Fruit fly (Drosophila melanogaster) whole organism, embryonic: ENCODE results near the gene parvin.

ENCODE experiments used
- Awh ChIP-seq: fragments of 200-800 bp; sonication (Bioruptor generic); IDR thresholded peaks from 2 replicates; pipeline ENCODE4, ENCODE4 v1.3.6; 2022; ENCODE audit warnings: missing biosample characterization, missing genetic modification characterization
- BtbVII ChIP-seq: fragments of 200-800 bp; sonication (Bioruptor generic); optimal IDR thresholded peaks from 3 replicates; lab custom pipeline; 2017; ENCODE audit warnings: missing biosample characterization, mild to moderate bottlenecking, missing genetic modification characterization
- CG10959 ChIP-seq: fragments of 200-800 bp; sonication (Bioruptor generic); IDR thresholded peaks from 2 replicates; pipeline ENCODE4 v1.3.6; 2022; ENCODE audit warnings: missing biosample characterization, missing genetic modification characterization
- CG11456 ChIP-seq: fragments of 200-800 bp; sonication (Bioruptor generic); IDR thresholded peaks from 3 replicates; pipeline ENCODE4 v1.3.6; 2022; ENCODE audit warnings: missing biosample characterization, missing genetic modification characterization
- CG11504 ChIP-seq: fragments of 200-800 bp; sonication (Bioruptor generic); optimal IDR thresholded peaks from 3 replicates; lab custom pipeline; 2019; ENCODE audit warnings: missing biosample characterization, mild to moderate bottlenecking, missing genetic modification characterization, moderate library complexity
- CG12236 ChIP-seq: fragments of 200-800 bp; sonication (Bioruptor generic); optimal IDR thresholded peaks from 2 replicates; lab custom pipeline; 2016; ENCODE audit warnings: missing biosample characterization, missing genetic modification characterization
- CG12659 ChIP-seq: fragments of 200-800 bp; sonication (Bioruptor generic); optimal IDR thresholded peaks from 3 replicates; lab custom pipeline; 2017; ENCODE audit warnings: mild to moderate bottlenecking, missing biosample characterization, missing genetic modification reagents, missing genetic modification characterization
- CG13624 ChIP-seq: fragments of 200-800 bp; sonication (Bioruptor generic); optimal IDR thresholded peaks from 2 replicates; lab custom pipeline; 2016; ENCODE audit warnings: missing biosample characterization, missing genetic modification characterization
- CG14710 ChIP-seq: fragments of 200-800 bp; sonication (Bioruptor generic); optimal IDR thresholded peaks from 3 replicates; lab custom pipeline; 2019; ENCODE audit warnings: missing biosample characterization, mild to moderate bottlenecking, missing genetic modification characterization, moderate library complexity
- CG1529 ChIP-seq: fragments of 200-800 bp; sonication (Bioruptor generic); optimal IDR thresholded peaks from 3 replicates; lab custom pipeline; 2018; ENCODE audit warnings: missing biosample characterization, missing genetic modification characterization
- CG1603 ChIP-seq: fragments of 200-800 bp; sonication (Bioruptor generic); optimal IDR thresholded peaks from 2 replicates; lab custom pipeline; 2019; ENCODE audit warnings: missing biosample characterization, mild to moderate bottlenecking, missing genetic modification characterization, moderate library complexity
- CG16815 ChIP-seq: fragments of 200-800 bp; sonication (Bioruptor generic); optimal IDR thresholded peaks from 3 replicates; lab custom pipeline; 2017; ENCODE audit warnings: missing biosample characterization, mild to moderate bottlenecking, missing genetic modification characterization
- CG17328 ChIP-seq: fragments of 200-800 bp; sonication (Bioruptor generic); IDR thresholded peaks from 2 replicates; pipeline ENCODE4 v1.3.6; 2022; ENCODE audit warnings: missing biosample characterization, missing genetic modification characterization
- CG2116 ChIP-seq: fragments of 200-800 bp; sonication (Bioruptor generic); optimal IDR thresholded peaks from 3 replicates; lab custom pipeline; 2018; ENCODE audit warnings: missing biosample characterization, mild to moderate bottlenecking, missing genetic modification characterization
- CG30020 ChIP-seq: fragments of 200-800 bp; optimal IDR thresholded peaks from 2 replicates; lab custom pipeline; 2019; ENCODE audit warnings: missing biosample characterization, mild to moderate bottlenecking, missing genetic modification characterization, moderate library complexity
- CG33213 ChIP-seq: fragments of 200-800 bp; sonication (Bioruptor generic); optimal IDR thresholded peaks from 3 replicates; lab custom pipeline; 2016; ENCODE audit warnings: missing biosample characterization, missing genetic modification characterization
- CG42726 ChIP-seq: fragments of 200-800 bp; sonication (Bioruptor generic); IDR thresholded peaks from 2 replicates; pipeline ENCODE4 v1.3.6; 2022; ENCODE audit warnings: missing biosample characterization, missing genetic modification characterization; ENCODE audit not compliant: partially characterized antibody
- CG5245 ChIP-seq: fragments of 200-800 bp; sonication (Bioruptor generic); optimal IDR thresholded peaks from 3 replicates; lab custom pipeline; 2016; ENCODE audit warnings: missing biosample characterization, missing genetic modification characterization
- CG6813 ChIP-seq: fragments of 200-800 bp; sonication (Bioruptor generic); optimal IDR thresholded peaks from 2 replicates; lab custom pipeline; 2017; ENCODE audit warnings: missing biosample characterization, missing genetic modification characterization, mild to moderate bottlenecking, moderate library complexity, missing genetic modification reagents
- CG7372 ChIP-seq: fragments of 200-800 bp; sonication (Bioruptor generic); IDR thresholded peaks from 2 replicates; pipeline ENCODE4 v1.3.6; 2022; ENCODE audit warnings: missing biosample characterization, missing genetic modification characterization
- CG7745 ChIP-seq: fragments of 200-800 bp; sonication (Bioruptor generic); optimal IDR thresholded peaks from 2 replicates; lab custom pipeline; 2018; ENCODE audit warnings: missing biosample characterization, mild to moderate bottlenecking, missing genetic modification characterization, moderate library complexity
- CG7839 ChIP-seq: fragments of 200-800 bp; sonication (Bioruptor generic); optimal IDR thresholded peaks from 3 replicates; lab custom pipeline; 2018; ENCODE audit warnings: missing biosample characterization, mild to moderate bottlenecking, missing genetic modification characterization, moderate library complexity
- CG8388 ChIP-seq: fragments of 200-800 bp; sonication (Bioruptor generic); optimal IDR thresholded peaks from 2 replicates; lab custom pipeline; 2019; ENCODE audit warnings: missing biosample characterization, mild to moderate bottlenecking, missing genetic modification characterization, moderate library complexity
- D ChIP-seq, 2 experiments: fragments of 200-800 bp in 1 of 2; fragments of >200 bp in 1 of 2; sonication (Bioruptor generic) in 1 of 2; optimal IDR thresholded peaks; 2 replicates in 1 of 2; 3 replicates in 1 of 2; lab custom pipeline; 2017; ENCODE audit warnings: mild to moderate bottlenecking in 1 of 2, missing biosample characterization in 1 of 2, missing genetic modification characterization in 1 of 2, missing genetic modification reagents in 1 of 2
- Doc2 ChIP-seq: fragments of 200-800 bp; sonication (Bioruptor generic); IDR thresholded peaks from 2 replicates; pipeline ENCODE4 v1.3.6; 2022; ENCODE audit warnings: missing biosample characterization, missing genetic modification characterization
- Ets97D ChIP-seq: fragments of 200-800 bp; sonication (Bioruptor generic); optimal IDR thresholded peaks from 3 replicates; lab custom pipeline; 2016; ENCODE audit warnings: missing biosample characterization, missing genetic modification characterization
- Hr3 ChIP-seq: fragments of 200-800 bp; sonication (Bioruptor generic); optimal IDR thresholded peaks from 3 replicates; lab custom pipeline; 2016; ENCODE audit warnings: missing biosample characterization, missing genetic modification characterization
- Hr39 ChIP-seq: fragments of >200 bp; optimal IDR thresholded peaks from 2 replicates; lab custom pipeline; 2017
- Hr51 ChIP-seq, 2 experiments: fragments of 200-800 bp; sonication (Bioruptor generic); optimal IDR thresholded peaks; 2 replicates in 1 of 2; 3 replicates in 1 of 2; lab custom pipeline; 2016 to 2018; ENCODE audit warnings: missing biosample characterization in 2 of 2, missing genetic modification characterization in 2 of 2, mild to moderate bottlenecking in 1 of 2, moderate library complexity in 1 of 2
- Lhr ChIP-seq: fragments of 200-800 bp; sonication (Bioruptor generic); optimal IDR thresholded peaks from 3 replicates; lab custom pipeline; 2017; ENCODE audit warnings: mild to moderate bottlenecking, missing biosample characterization, missing genetic modification reagents, missing genetic modification characterization
- Lim3 ChIP-seq: fragments of 200-800 bp; sonication (Bioruptor generic); IDR thresholded peaks from 2 replicates; pipeline ENCODE4 v1.3.6; 2022; ENCODE audit warnings: missing biosample characterization, missing genetic modification characterization
- NfI ChIP-seq: fragments of 200-800 bp; sonication (Bioruptor generic); optimal IDR thresholded peaks from 3 replicates; lab custom pipeline; 2018; ENCODE audit warnings: missing biosample characterization, mild to moderate bottlenecking, missing genetic modification characterization, moderate library complexity
- Oli ChIP-seq: fragments of 200-800 bp; sonication (Bioruptor generic); optimal IDR thresholded peaks from 2 replicates; lab custom pipeline; 2018; ENCODE audit warnings: missing biosample characterization, mild to moderate bottlenecking, missing genetic modification characterization, moderate library complexity
- Six4 ChIP-seq: fragments of 200-800 bp; sonication (Bioruptor generic); optimal IDR thresholded peaks from 2 replicates; lab custom pipeline; 2016; ENCODE audit warnings: missing biosample characterization, missing genetic modification characterization
- Trl ChIP-seq, 3 experiments: fragments of >200 bp in 2 of 3; fragments of 200-800 bp in 1 of 3; sonication (Bioruptor generic) in 1 of 3; optimal IDR thresholded peaks; 2 replicates in 1 of 3; 3 replicates in 2 of 3; lab custom pipeline; 2016 to 2017; ENCODE audit warnings: missing biosample characterization in 1 of 3, missing genetic modification characterization in 1 of 3
- bab2 ChIP-seq: fragments of 200-800 bp; sonication (Bioruptor generic); optimal IDR thresholded peaks from 2 replicates; lab custom pipeline; 2016; ENCODE audit warnings: missing biosample characterization, missing genetic modification characterization
- cg ChIP-seq: fragments of 200-800 bp; sonication (Bioruptor generic); optimal IDR thresholded peaks from 3 replicates; lab custom pipeline; 2019; ENCODE audit warnings: missing biosample characterization, mild to moderate bottlenecking, missing genetic modification characterization, moderate library complexity
- chinmo ChIP-seq: fragments of 200-800 bp; sonication (Bioruptor generic); IDR thresholded peaks from 4 replicates; pipeline ENCODE4 v1.3.6; 2022; ENCODE audit warnings: missing biosample characterization, missing genetic modification characterization; ENCODE audit not compliant: partially characterized antibody
- da ChIP-seq: fragments of 200-800 bp; sonication (Bioruptor generic); optimal IDR thresholded peaks from 2 replicates; lab custom pipeline; 2016; ENCODE audit warnings: missing biosample characterization, missing genetic modification characterization
- dm ChIP-seq: fragments of 200-800 bp; sonication (Bioruptor generic); optimal IDR thresholded peaks from 3 replicates; lab custom pipeline; 2016; ENCODE audit warnings: missing biosample characterization, missing genetic modification characterization
- dmrt11E ChIP-seq: fragments of 200-800 bp; sonication (Bioruptor generic); optimal IDR thresholded peaks from 3 replicates; lab custom pipeline; 2018; ENCODE audit warnings: missing biosample characterization, mild to moderate bottlenecking, missing genetic modification characterization, moderate library complexity
- en ChIP-seq: fragments of 200-800 bp; sonication (Bioruptor generic); optimal IDR thresholded peaks from 2 replicates; lab custom pipeline; 2016; ENCODE audit warnings: missing biosample characterization, missing genetic modification characterization
- fd3F ChIP-seq: fragments of 200-800 bp; sonication (Bioruptor generic); optimal IDR thresholded peaks from 2 replicates; lab custom pipeline; 2018; ENCODE audit warnings: missing biosample characterization, mild to moderate bottlenecking, missing genetic modification characterization, moderate library complexity
- gce ChIP-seq: fragments of 200-800 bp; sonication (Bioruptor generic); IDR thresholded peaks from 3 replicates; pipeline ENCODE4 v1.3.6; 2022; ENCODE audit warnings: missing biosample characterization, missing genetic modification characterization
- gfzf ChIP-seq: fragments of 200-800 bp; sonication (Bioruptor generic); optimal IDR thresholded peaks from 2 replicates; lab custom pipeline; 2016; ENCODE audit warnings: missing biosample characterization, mild to moderate bottlenecking, missing genetic modification characterization, moderate library complexity
- luna ChIP-seq: fragments of 200-800 bp; sonication (Bioruptor generic); optimal IDR thresholded peaks from 2 replicates; lab custom pipeline; 2016; ENCODE audit warnings: missing biosample characterization, missing genetic modification characterization
- odd ChIP-seq: fragments of 200-800 bp; sonication (Bioruptor generic); optimal IDR thresholded peaks from 2 replicates; lab custom pipeline; 2017; ENCODE audit warnings: missing biosample characterization, mild to moderate bottlenecking, missing genetic modification characterization
- pum ChIP-seq: fragments of 200-800 bp; sonication (Bioruptor generic); optimal IDR thresholded peaks from 2 replicates; lab custom pipeline; 2016; ENCODE audit warnings: missing biosample characterization, missing genetic modification characterization
- sr ChIP-seq: fragments of 200-800 bp; sonication (Bioruptor generic); IDR thresholded peaks from 3 replicates; pipeline ENCODE4 v1.3.6; 2022; ENCODE audit warnings: missing biosample characterization, missing genetic modification characterization
- stwl ChIP-seq: fragments of 200-800 bp; sonication (Bioruptor generic); optimal IDR thresholded peaks from 3 replicates; lab custom pipeline; 2018; ENCODE audit warnings: missing biosample characterization, mild to moderate bottlenecking, missing genetic modification characterization, moderate library complexity
- tup ChIP-seq: fragments of 200-800 bp; sonication (Bioruptor generic); optimal IDR thresholded peaks from 2 replicates; lab custom pipeline; 2016; ENCODE audit warnings: missing biosample characterization, mild to moderate bottlenecking, missing genetic modification characterization, moderate library complexity

Gene parvin

dm6 chrX:19748565-19748964 lies 2.7 kb downstream of the parvin start (continued):
- no peak for TF ChIP-seq gce (GFP tag; lab: Robert Waterston, UW)
- TF ChIP-seq cg = no peak
- TF ChIP-seq Lim3 (GFP tag; lab: Robert Waterston, UW) = no peak
- no peak for TF ChIP-seq Doc2
- TF ChIP-seq Oli (tag; lab: Kevin White, UChicago) = no peak
- TF ChIP-seq Ets97D (GFP tag; lab: Kevin White, UChicago) = peak; percentile 41
- peak; percentile 68 for TF ChIP-seq CG1603 (tag; lab: Kevin White, UChicago)
- peak; percentile 53 for TF ChIP-seq CG14710 (tag; lab: Kevin White, UChicago)
- no peak for TF ChIP-seq da
- TF ChIP-seq luna (GFP tag; lab: Kevin White, UChicago) = no peak
- TF ChIP-seq Awh = no peak
- TF ChIP-seq sr (GFP tag; lab: Robert Waterston, UW) = no peak
- no peak for TF ChIP-seq Hr51 (GFP tag; optimal IDR thresholded peaks at IDR 0.05; lab: Kevin White, UChicago)
- no peak for TF ChIP-seq tup
- no peak for TF ChIP-seq fd3F (GFP tag; lab: Kevin White, UChicago)
- no peak for TF ChIP-seq CG7839 (tag; lab: Kevin White, UChicago)
- peak; percentile 19 for TF ChIP-seq stwl (tag; lab: Kevin White, UChicago)
- no peak for TF ChIP-seq CG17328
- TF ChIP-seq CG7372 = no peak
- TF ChIP-seq Trl (optimal IDR thresholded peaks at IDR 0.05; lab: Kevin White, UChicago) = no peak
- peak; percentile 15 for TF ChIP-seq Trl (GFP tag; optimal IDR thresholded peaks at IDR 0.05; lab: Kevin White, UChicago)
- no peak for TF ChIP-seq D (optimal IDR thresholded peaks at IDR 0.05; lab: Kevin White, UChicago)
- TF ChIP-seq D (GFP tag; optimal IDR thresholded peaks at IDR 0.05; lab: Kevin White, UChicago) = no peak
- no peak for TF ChIP-seq CG42726 (GFP tag; lab: Robert Waterston, UW)
- TF ChIP-seq NfI (GFP tag; lab: Kevin White, UChicago) = no peak
- TF ChIP-seq dm (GFP tag; lab: Kevin White, UChicago) = no peak
- TF ChIP-seq CG16815 (GFP tag; lab: Kevin White, UChicago) = no peak
- TF ChIP-seq CG30020 (tag; lab: Kevin White, UChicago) = no peak
- no peak for TF ChIP-seq CG11456 (GFP tag; lab: Robert Waterston, UW)
- peak; percentile 19 for TF ChIP-seq CG12659
- no peak for TF ChIP-seq CG6813 (GFP tag; lab: Kevin White, UChicago)
- TF ChIP-seq CG11504 (tag; lab: Kevin White, UChicago) = no peak
- TF ChIP-seq CG5245 (GFP tag; lab: Kevin White, UChicago) = no peak
- TF ChIP-seq CG12236 (GFP tag; lab: Kevin White, UChicago) = no peak
- TF ChIP-seq CG8388 (GFP tag; lab: Kevin White, UChicago) = no peak
- TF ChIP-seq Hr39 (lab: Kevin White, UChicago) = no peak
- no peak for TF ChIP-seq en (GFP tag; lab: Kevin White, UChicago)
- no peak for TF ChIP-seq pum (GFP tag; lab: Kevin White, UChicago)
- TF ChIP-seq CG33213 (GFP tag; lab: Kevin White, UChicago) = no peak
- no peak for TF ChIP-seq Six4 (GFP tag; lab: Kevin White, UChicago)
- TF ChIP-seq Hr3 = no peak
- no peak for TF ChIP-seq chinmo
- TF ChIP-seq CG7745 = no peak
- TF ChIP-seq CG2116 = peak; percentile 87
- no peak for TF ChIP-seq odd (GFP tag; lab: Kevin White, UChicago)
- TF ChIP-seq gfzf = peak; percentile 29
- no peak for TF ChIP-seq bab2 (GFP tag; lab: Kevin White, UChicago)
- peak; percentile 11 for TF ChIP-seq CG13624 (GFP tag; lab: Kevin White, UChicago)
- peak; percentile 18 for TF ChIP-seq Lhr
- TF ChIP-seq dmrt11E = no peak
- TF ChIP-seq CG10959 = no peak
- TF ChIP-seq BtbVII = no peak
- no peak for TF ChIP-seq CG1529 (GFP tag; lab: Kevin White, UChicago)
